Worm (Caenorhabditis elegans): ENCODE measurements around the gene clec-56.

The clec-56 gene

DNA sequence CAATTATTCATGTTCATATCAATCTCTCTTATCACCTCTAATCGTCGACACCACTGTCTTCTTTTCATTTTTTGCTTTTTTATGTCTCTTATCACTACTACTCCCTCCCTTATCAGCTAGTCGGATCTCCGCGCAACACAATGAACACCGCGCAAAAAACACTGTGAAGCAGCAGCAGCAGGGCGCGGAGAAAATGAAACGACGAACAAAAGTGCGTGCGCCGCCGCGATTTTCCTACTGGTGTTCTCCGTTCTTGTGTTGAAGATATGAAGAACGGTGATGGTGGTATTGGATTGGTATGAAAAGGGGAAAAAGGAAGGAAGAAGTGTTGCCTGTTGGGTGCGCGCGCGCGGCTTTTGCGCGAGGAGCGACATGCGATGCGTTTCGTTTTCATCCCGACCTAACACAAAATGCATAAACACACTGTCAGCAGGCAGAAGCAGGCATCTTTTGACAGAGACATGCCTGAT is 31.6 kb downstream of the clec-56 start (continued):
- TF ChIP-seq ztf-4 (tag; optimal IDR thresholded peaks at IDR 0.05) (no peak), F16B12.6 (tag; optimal IDR thresholded peaks at IDR 0.05) (no peak), elt-2 (tag; optimal IDR thresholded peaks at IDR 0.05) (peak; percentile 83), lin-14 (GFP tag; optimal IDR thresholded peaks at IDR 0.05) (peak; percentile 62), nhr-12 (tag; optimal IDR thresholded peaks at IDR 0.05) (no peak), sox-4 (tag; optimal IDR thresholded peaks at IDR 0.05) (no peak), nhr-11 (tag; optimal IDR thresholded peaks at IDR 0.05) (no peak)

DNA sequence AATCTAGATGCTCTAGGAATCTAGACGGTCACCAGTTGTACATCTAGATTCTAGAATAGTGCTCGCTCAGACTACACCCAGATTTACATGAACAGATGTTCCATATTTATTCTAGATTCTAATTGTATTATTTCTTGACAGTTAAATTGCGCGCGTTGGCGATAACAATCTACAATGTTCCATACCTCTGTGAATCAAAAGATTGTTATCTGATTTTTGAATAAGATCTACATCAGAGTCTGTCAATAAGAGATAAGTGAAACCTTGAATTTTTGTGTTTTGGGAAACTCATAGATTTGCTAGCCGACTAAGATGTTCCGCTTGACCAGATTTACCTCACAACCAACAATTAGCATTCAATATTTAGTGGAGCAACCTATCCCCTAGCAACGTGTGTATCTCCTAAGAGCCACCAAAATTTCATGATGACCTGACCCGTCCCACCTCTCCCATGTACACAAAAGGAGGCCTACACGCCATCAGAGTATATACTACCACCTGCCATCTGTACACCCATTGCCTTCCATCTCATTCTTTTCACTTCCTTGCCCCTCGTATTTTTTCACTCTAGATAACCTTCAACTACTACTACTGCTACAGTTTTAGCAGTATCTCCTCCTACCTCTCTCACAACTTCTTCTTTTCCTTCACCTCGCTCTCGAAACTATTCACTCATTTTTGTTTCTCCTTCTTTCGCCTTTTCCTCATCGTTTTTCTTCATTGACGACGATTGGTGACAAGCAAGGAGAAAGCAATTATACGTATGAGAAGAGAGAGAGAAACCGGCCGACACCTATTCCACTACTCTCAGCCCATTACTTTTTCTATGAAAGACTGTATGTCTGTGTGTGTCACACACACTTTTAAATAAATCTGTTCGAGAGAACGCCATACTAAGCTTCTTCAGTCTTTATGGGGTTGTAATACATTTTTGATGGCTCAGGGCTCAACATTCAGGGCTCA is 32.8 kb downstream of the clec-56 start:
- TF ChIP-seq sup-37 (GFP tag; optimal IDR thresholded peaks at IDR 0.05) (no peak), dpl-1 (GFP tag; optimal IDR thresholded peaks at IDR 0.05) (no peak), swsn-7 (tag; optimal IDR thresholded peaks at IDR 0.05) (no peak), tlp-1 (tag; optimal IDR thresholded peaks at IDR 0.05) (peak; percentile 89), lin-39 (tag; optimal IDR thresholded peaks at IDR 0.05) (peak; percentile 18), F16B12.6 (tag; optimal IDR thresholded peaks at IDR 0.05) (no peak), zag-1 (tag; optimal IDR thresholded peaks at IDR 0.05) (no peak), unc-62 (GFP tag; optimal IDR thresholded peaks at IDR 0.05) (no peak), aha-1 (tag; optimal IDR thresholded peaks at IDR 0.05) (no peak), nhr-71 (tag; optimal IDR thresholded peaks at IDR 0.05) (peak; percentile 27), nhr-90 (tag; optimal IDR thresholded peaks at IDR 0.05; ENCODE audit: poor library complexity) (no peak), snpc-4 (tag; optimal IDR thresholded peaks at IDR 0.05) (no peak), blmp-1 (tag; optimal IDR thresholded peaks at IDR 0.05) (peak; percentile 81), skn-1 (tag; optimal IDR thresholded peaks at IDR 0.05) (no peak), hpl-2 (GFP tag; optimal IDR thresholded peaks at IDR 0.05) (no peak), isw-1 (GFP tag; IDR thresholded peaks at IDR 0.05) (no peak), ceh-88 (GFP tag; IDR thresholded peaks at IDR 0.05) (no peak), pag-3 (tag; optimal IDR thresholded peaks at IDR 0.05; ENCODE audit: borderline replicate concordance, insufficient read depth) (no peak), hlh-17 (GFP tag; optimal IDR thresholded peaks at IDR 0.05; ENCODE audit: borderline replicate concordance) (no peak), lsy-2 (tag; optimal IDR thresholded peaks at IDR 0.05) (no peak), ztf-4 (tag; optimal IDR thresholded peaks at IDR 0.05) (no peak), aly-2 (tag; optimal IDR thresholded peaks at IDR 0.05) (no peak), lin-15B (tag; optimal IDR thresholded peaks at IDR 0.05) (no peak), C16A3.4 (tag; optimal IDR thresholded peaks at IDR 0.05) (peak; percentile 18), unc-86 (tag; optimal IDR thresholded peaks at IDR 0.05) (no peak), ceh-8 (GFP tag; optimal IDR thresholded peaks at IDR 0.05) (no peak), lin-13 (GFP tag; optimal IDR thresholded peaks at IDR 0.05) (no peak), fos-1 (tag; optimal IDR thresholded peaks at IDR 0.05) (no peak), nhr-84 (tag; optimal IDR thresholded peaks at IDR 0.05) (no peak), fkh-4 (tag; optimal IDR thresholded peaks at IDR 0.05; ENCODE audit: borderline replicate concordance) (no peak), lin-14 (GFP tag; optimal IDR thresholded peaks at IDR 0.05) (peak; percentile 73), nhr-11 (tag; optimal IDR thresholded peaks at IDR 0.05) (no peak), jun-1 (tag; optimal IDR thresholded peaks at IDR 0.05) (no peak), C34B4.2 (tag; optimal IDR thresholded peaks at IDR 0.05) (no peak), elt-3 (tag; optimal IDR thresholded peaks at IDR 0.05) (peak in 2 of 6 experiments; percentile 37 to 59), irx-1 (tag; optimal IDR thresholded peaks at IDR 0.05) (peak; percentile 26), pqm-1 (tag; optimal IDR thresholded peaks at IDR 0.05) (no peak), nhr-20 (tag; optimal IDR thresholded peaks at IDR 0.05) (peak; percentile 10), nhr-85 (tag) (peak; percentile 98), sptf-1 (tag; optimal IDR thresholded peaks at IDR 0.05) (no peak), fkh-8 (tag; optimal IDR thresholded peaks at IDR 0.05) (no peak), tbx-2 (tag; optimal IDR thresholded peaks at IDR 0.05) (no peak), rnt-1 (tag; optimal IDR thresholded peaks at IDR 0.05) (peak; percentile 43), ceh-82 (tag; optimal IDR thresholded peaks at IDR 0.05) (no peak), alr-1 (tag; optimal IDR thresholded peaks at IDR 0.05; ENCODE audit: borderline replicate concordance) (no peak)

All from whole organism, L1 larva.